Worm (Caenorhabditis elegans): Measurements from ENCODE around the gene sma-1.

DNA sequence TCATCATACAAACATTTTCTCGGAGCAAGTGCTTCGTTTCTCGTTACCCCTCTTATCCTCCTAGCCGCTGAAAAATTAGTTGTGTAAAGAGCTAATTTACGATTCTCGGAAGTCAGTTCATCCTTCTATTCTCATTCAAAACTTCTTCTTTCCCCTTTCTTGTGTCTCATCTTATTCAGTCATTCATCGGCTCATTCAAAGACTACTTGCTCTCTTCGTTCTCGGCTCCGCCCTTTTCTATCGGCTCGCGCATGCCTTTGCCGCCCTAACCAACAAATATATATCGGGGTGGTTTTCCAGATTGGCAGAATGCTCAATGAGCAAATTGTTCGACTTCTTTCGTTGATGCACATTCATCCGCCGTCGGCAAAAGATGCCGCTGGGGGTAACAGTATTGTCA lies 38.9 kb upstream of the sma-1 start, which contains the start of gene R13H4.5:
- no peak for TF ChIP-seq nhr-25 (tag; optimal IDR thresholded peaks at IDR 0.05; ENCODE audit: borderline replicate concordance, insufficient read depth)
- TF ChIP-seq nhr-237 (tag; optimal IDR thresholded peaks at IDR 0.05): no peak

All from whole organism, L4 larva.